Worm (Caenorhabditis elegans) whole organism, L1 larva: ENCODE results near the gene C03H5.6.

ENCODE experiments used
- C16A3.4 ChIP-seq: fragments of 150-350 bp; optimal IDR thresholded peaks from 2 replicates; lab custom pipeline; 2014; ENCODE audit warnings: missing biosample characterization, missing genetic modification characterization
- C34B4.2 ChIP-seq: sonication (generic microtip); optimal IDR thresholded peaks from 2 replicates; lab custom pipeline; 2017; ENCODE audit warnings: mild to moderate bottlenecking, missing genetic modification characterization, missing compliant biosample characterization
- aha-1 ChIP-seq: fragments of 150-350 bp; optimal IDR thresholded peaks from 2 replicates; lab custom pipeline; 2014; ENCODE audit warnings: missing biosample characterization, missing genetic modification characterization
- alr-1 ChIP-seq: fragments of 200-800 bp; sonication (Bioruptor generic); optimal IDR thresholded peaks from 2 replicates; lab custom pipeline; 2018; ENCODE audit warnings: borderline replicate concordance, mild to moderate bottlenecking, missing genetic modification characterization, missing compliant biosample characterization
- aly-2 ChIP-seq: fragments of 150-350 bp; optimal IDR thresholded peaks from 2 replicates; lab custom pipeline; 2014; ENCODE audit warnings: missing biosample characterization, missing genetic modification characterization
- ama-1 ChIP-seq: fragments of 150-350 bp; optimal IDR thresholded peaks from 2 replicates; lab custom pipeline; 2014
- blmp-1 ChIP-seq: fragments of 150-350 bp; optimal IDR thresholded peaks from 2 replicates; lab custom pipeline; 2014; ENCODE audit warnings: missing biosample characterization, missing genetic modification characterization
- ceh-63 ChIP-seq: fragments of 200-800 bp; sonication (Bioruptor generic); optimal IDR thresholded peaks from 2 replicates; lab custom pipeline; 2018; ENCODE audit warnings: mild to moderate bottlenecking, missing genetic modification characterization, missing compliant biosample characterization
- ceh-8 ChIP-seq: fragments of 200-800 bp; sonication (Bioruptor generic); optimal IDR thresholded peaks from 2 replicates; lab custom pipeline; 2018; ENCODE audit warnings: mild to moderate bottlenecking, missing genetic modification characterization, moderate library complexity, missing compliant biosample characterization
- ceh-82 ChIP-seq, 3 experiments: fragments of 150-350 bp in 1 of 3; sonication (generic microtip) in 2 of 3; optimal IDR thresholded peaks; 2 replicates each; lab custom pipeline; 2014 to 2017; ENCODE audit warnings: missing biosample characterization in 3 of 3, missing genetic modification characterization in 3 of 3
- ceh-88 ChIP-seq: fragments of 200-800 bp; sonication (Bioruptor generic); IDR thresholded peaks from 2 replicates; pipeline ENCODE4 v1.3.6; 2022; ENCODE audit warnings: missing genetic modification characterization, missing compliant biosample characterization
- ces-1 ChIP-seq: fragments of 150-350 bp; optimal IDR thresholded peaks from 2 replicates; lab custom pipeline; 2014; ENCODE audit warnings: missing biosample characterization, missing genetic modification reagents, missing genetic modification characterization
- efl-1 ChIP-seq, 4 experiments: fragments of 150-350 bp; optimal IDR thresholded peaks in 3 of 4; peaks in 1 of 4; 1 replicate in 1 of 4; 2 replicates in 3 of 4; lab custom pipeline; 2014; ENCODE audit warnings: missing biosample characterization in 2 of 4, missing genetic modification characterization in 2 of 4, missing genetic modification reagents in 2 of 4
- efl-3 ChIP-seq: fragments of 200-800 bp; sonication (Bioruptor generic); optimal IDR thresholded peaks from 2 replicates; lab custom pipeline; 2018; ENCODE audit warnings: mild to moderate bottlenecking, missing genetic modification characterization, missing compliant biosample characterization
- egl-13 ChIP-seq: sonication (generic microtip); optimal IDR thresholded peaks from 2 replicates; lab custom pipeline; 2016; ENCODE audit warnings: missing genotype, missing genetic modification reagents, missing genetic modification characterization, missing compliant biosample characterization
- egl-27 ChIP-seq, 2 experiments: fragments of 150-350 bp in 1 of 2; sonication (generic microtip); optimal IDR thresholded peaks; 3 replicates each; lab custom pipeline; 2017 to 2018; ENCODE audit warnings: missing biosample characterization in 2 of 2, missing genetic modification characterization in 2 of 2, missing genetic modification reagents in 2 of 2
- elt-2 ChIP-seq: sonication (generic microtip); optimal IDR thresholded peaks from 2 replicates; lab custom pipeline; 2016; ENCODE audit warnings: missing genetic modification characterization, mild to moderate bottlenecking, inconsistent platforms, missing compliant biosample characterization, missing genetic modification reagents
- elt-3 ChIP-seq, 6 experiments: fragments of 150-350 bp in 1 of 6; sonication (generic microtip); optimal IDR thresholded peaks; 2 replicates each; lab custom pipeline; 2017 to 2018; ENCODE audit warnings: missing biosample characterization in 6 of 6, missing genetic modification characterization in 6 of 6, inconsistent platforms in 1 of 6
- ets-5 ChIP-seq: fragments of 200-800 bp; sonication (Bioruptor generic); IDR thresholded peaks from 2 replicates; pipeline ENCODE4 v1.3.6; 2022; ENCODE audit warnings: missing genetic modification characterization, missing compliant biosample characterization
- fkh-8 ChIP-seq: sonication (generic microtip); optimal IDR thresholded peaks from 2 replicates; lab custom pipeline; 2016; ENCODE audit warnings: mild to moderate bottlenecking, missing genetic modification characterization, missing compliant biosample characterization
- fos-1 ChIP-seq: fragments of 150-350 bp; optimal IDR thresholded peaks from 2 replicates; lab custom pipeline; 2014; ENCODE audit warnings: missing biosample characterization, missing genetic modification characterization
- grh-1 ChIP-seq: fragments of 200-800 bp; sonication (Bioruptor generic); IDR thresholded peaks from 2 replicates; pipeline ENCODE4 v1.3.6; 2022; ENCODE audit warnings: missing genetic modification reagents, missing genetic modification characterization, missing compliant biosample characterization
- hlh-17 ChIP-seq: fragments of 200-800 bp; sonication (Bioruptor generic); optimal IDR thresholded peaks from 2 replicates; lab custom pipeline; 2018; ENCODE audit warnings: missing genetic modification characterization, mild to moderate bottlenecking, missing compliant biosample characterization, moderate library complexity, borderline replicate concordance
- hlh-4 ChIP-seq: sonication (generic microtip); optimal IDR thresholded peaks from 2 replicates; lab custom pipeline; 2016; ENCODE audit warnings: mild to moderate bottlenecking, missing genetic modification characterization, missing compliant biosample characterization
- hpl-2 ChIP-seq: fragments of 150-350 bp; optimal IDR thresholded peaks from 2 replicates; lab custom pipeline; 2014; ENCODE audit warnings: missing biosample characterization, missing genetic modification reagents, missing genetic modification characterization
- irx-1 ChIP-seq: sonication (generic microtip); optimal IDR thresholded peaks from 2 replicates; lab custom pipeline; 2016; ENCODE audit warnings: missing genetic modification characterization, missing compliant biosample characterization
- lin-13 ChIP-seq: fragments of 150-350 bp; optimal IDR thresholded peaks from 2 replicates; lab custom pipeline; 2014; ENCODE audit warnings: missing biosample characterization, missing genetic modification reagents, missing genetic modification characterization
- lin-15B ChIP-seq: fragments of 150-350 bp; sonication (generic microtip); optimal IDR thresholded peaks from 3 replicates; lab custom pipeline; 2014; ENCODE audit warnings: missing biosample characterization, missing genetic modification characterization
- lin-39 ChIP-seq: fragments of 150-350 bp; optimal IDR thresholded peaks from 2 replicates; lab custom pipeline; 2014; ENCODE audit warnings: missing biosample characterization, missing genetic modification reagents, missing genetic modification characterization
- lir-3 ChIP-seq: sonication (generic microtip); optimal IDR thresholded peaks from 2 replicates; lab custom pipeline; 2016; ENCODE audit warnings: mild to moderate bottlenecking, missing genetic modification characterization, moderate library complexity, missing compliant biosample characterization; ENCODE audit not compliant: poor library complexity
- lsy-2 ChIP-seq, 2 experiments: fragments of 150-350 bp; optimal IDR thresholded peaks; 2 replicates each; lab custom pipeline; 2014; ENCODE audit warnings: missing biosample characterization in 2 of 2, missing genetic modification characterization in 2 of 2
- mab-9 ChIP-seq: fragments of 200-800 bp; sonication (Bioruptor generic); IDR thresholded peaks from 2 replicates; pipeline ENCODE4 v1.3.6; 2022; ENCODE audit warnings: missing genetic modification reagents, missing genetic modification characterization, missing compliant biosample characterization
- nhr-11 ChIP-seq: fragments of 150-350 bp; optimal IDR thresholded peaks from 2 replicates; lab custom pipeline; 2014; ENCODE audit warnings: missing biosample characterization, missing genetic modification characterization
- nhr-12 ChIP-seq: sonication (generic microtip); optimal IDR thresholded peaks from 2 replicates; lab custom pipeline; 2017; ENCODE audit warnings: missing biosample characterization, missing genetic modification characterization
- nhr-19 ChIP-seq: fragments of 200-800 bp; sonication (Bioruptor generic); conservative IDR thresholded peaks from 2 replicates; pipeline ENCODE4 v1.3.6; 2022; ENCODE audit warnings: missing genetic modification characterization, missing compliant biosample characterization
- nhr-28 ChIP-seq: fragments of 150-350 bp; optimal IDR thresholded peaks from 2 replicates; lab custom pipeline; 2014; ENCODE audit warnings: missing biosample characterization, missing genetic modification characterization
- nhr-47 ChIP-seq: sonication (generic microtip); optimal IDR thresholded peaks from 2 replicates; lab custom pipeline; 2016; ENCODE audit warnings: mild to moderate bottlenecking, missing genetic modification characterization, moderate library complexity, missing compliant biosample characterization
- nhr-71 ChIP-seq: sonication (generic microtip); optimal IDR thresholded peaks from 2 replicates; lab custom pipeline; 2016; ENCODE audit warnings: mild to moderate bottlenecking, missing genetic modification characterization, moderate library complexity, missing compliant biosample characterization
- nhr-77 ChIP-seq: fragments of 150-350 bp; optimal IDR thresholded peaks from 2 replicates; lab custom pipeline; 2014; ENCODE audit warnings: missing biosample characterization, missing genetic modification characterization
- nhr-84 ChIP-seq: sonication (generic microtip); optimal IDR thresholded peaks from 2 replicates; lab custom pipeline; 2017; ENCODE audit warnings: missing biosample characterization, missing genetic modification characterization
- pag-3 ChIP-seq: sonication (generic microtip); optimal IDR thresholded peaks from 2 replicates; lab custom pipeline; 2017; ENCODE audit warnings: missing genetic modification characterization, mild to moderate bottlenecking, missing compliant biosample characterization, antibody characterized with exemption, borderline replicate concordance; ENCODE audit not compliant: insufficient read depth
- pqm-1 ChIP-seq: sonication (generic microtip); optimal IDR thresholded peaks from 3 replicates; lab custom pipeline; 2017; ENCODE audit warnings: missing biosample characterization, missing genetic modification characterization
- rnt-1 ChIP-seq: sonication (generic microtip); optimal IDR thresholded peaks from 2 replicates; lab custom pipeline; 2016; ENCODE audit warnings: mild to moderate bottlenecking, missing genetic modification characterization, moderate library complexity, missing compliant biosample characterization
- skn-1 ChIP-seq: fragments of 150-350 bp; optimal IDR thresholded peaks from 2 replicates; lab custom pipeline; 2014; ENCODE audit warnings: missing biosample characterization, missing genetic modification characterization
- snpc-4 ChIP-seq: fragments of 150-350 bp; optimal IDR thresholded peaks from 2 replicates; lab custom pipeline; 2014; ENCODE audit warnings: missing biosample characterization, missing genetic modification characterization
- snu-23 ChIP-seq: sonication (generic microtip); optimal IDR thresholded peaks from 2 replicates; lab custom pipeline; 2016; ENCODE audit warnings: missing genetic modification characterization, missing compliant biosample characterization
- tbx-2 ChIP-seq: sonication (generic microtip); optimal IDR thresholded peaks from 2 replicates; lab custom pipeline; 2016; ENCODE audit warnings: missing genetic modification characterization, missing compliant biosample characterization
- tlp-1 ChIP-seq: fragments of 150-350 bp; optimal IDR thresholded peaks from 2 replicates; lab custom pipeline; 2014; ENCODE audit warnings: missing biosample characterization, missing genetic modification characterization
- unc-30 ChIP-seq: sonication (generic microtip); optimal IDR thresholded peaks from 2 replicates; lab custom pipeline; 2017; ENCODE audit warnings: missing biosample characterization, missing genetic modification characterization
- unc-86 ChIP-seq: sonication (generic microtip); optimal IDR thresholded peaks from 2 replicates; lab custom pipeline; 2016; ENCODE audit warnings: missing genetic modification characterization, missing compliant biosample characterization
- vab-15 ChIP-seq: sonication (generic microtip); optimal IDR thresholded peaks from 2 replicates; lab custom pipeline; 2017; ENCODE audit warnings: missing genotype, mild to moderate bottlenecking, missing genetic modification characterization, missing compliant biosample characterization
- zip-4 ChIP-seq: fragments of 200-800 bp; sonication (Bioruptor generic); optimal IDR thresholded peaks from 2 replicates; lab custom pipeline; 2018; ENCODE audit warnings: mild to moderate bottlenecking, missing genetic modification characterization, moderate library complexity, missing compliant biosample characterization
- ztf-11 ChIP-seq, 2 experiments: sonication (generic microtip); optimal IDR thresholded peaks; 2 replicates each; lab custom pipeline; 2016 to 2017; ENCODE audit warnings: missing genetic modification characterization in 2 of 2, missing biosample characterization in 1 of 2, missing compliant biosample characterization in 1 of 2

The C03H5.6 gene

ce11 chrII:385957-386356 lies 13.3 kb downstream of the C03H5.6 start, which contains the start of gene C03H5.3 (continued):
- TF ChIP-seq snpc-4 (peak; percentile 34), hlh-4 (no peak), pqm-1 (tag; lab: Kevin White, UChicago) (no peak), fkh-8 (tag; lab: Kevin White, UChicago) (peak; percentile 23), fos-1 (no peak), ets-5 (no peak), lsy-2 (tag; optimal IDR thresholded peaks at IDR 0.05; lab: Kevin White, UChicago) (peak; percentile 70 to 78), nhr-11 (tag; lab: Kevin White, UChicago) (no peak), nhr-12 (no peak), hlh-17 (GFP tag; lab: Kevin White, UChicago) (no peak), nhr-84 (no peak), ceh-82 (tag; optimal IDR thresholded peaks at IDR 0.05; lab: Kevin White, UChicago) (peak; percentile 40 to 74 (median 65)), skn-1 (tag; lab: Kevin White, UChicago) (peak; percentile 58), unc-30 (tag; lab: Kevin White, UChicago) (no peak), rnt-1 (tag; lab: Kevin White, UChicago) (no peak), elt-2 (tag; lab: Kevin White, UChicago) (no peak), zip-4 (no peak), unc-86 (tag; lab: Kevin White, UChicago) (peak; percentile 41), blmp-1 (tag; lab: Kevin White, UChicago) (peak; percentile 52), ceh-8 (no peak), snu-23 (GFP tag; lab: Kevin White, UChicago) (peak; percentile 70), vab-15 (tag; lab: Kevin White, UChicago) (no peak), efl-3 (no peak), ama-1 (lab: Kevin White, UChicago) (no peak), lin-15B (tag; lab: Kevin White, UChicago) (peak; percentile 29), hpl-2 (GFP tag; lab: Kevin White, UChicago) (no peak), mab-9 (GFP tag; lab: Robert Waterston, UW) (no peak), C16A3.4 (tag; lab: Kevin White, UChicago) (peak; percentile 30), ces-1 (no peak), lin-13 (peak; percentile 24), pag-3 (tag; lab: Kevin White, UChicago) (no peak), C34B4.2 (no peak), ceh-63 (GFP tag; lab: Kevin White, UChicago) (no peak), nhr-77 (tag; lab: Kevin White, UChicago) (no peak), tlp-1 (tag; lab: Kevin White, UChicago) (no peak), nhr-47 (tag; lab: Kevin White, UChicago) (peak; percentile 75), aha-1 (tag; lab: Kevin White, UChicago) (no peak), egl-27 (tag; optimal IDR thresholded peaks at IDR 0.05; lab: Kevin White, UChicago) (no peak), elt-3 (tag; optimal IDR thresholded peaks at IDR 0.05; lab: Kevin White, UChicago) (no peak), alr-1 (no peak), tbx-2 (tag; lab: Kevin White, UChicago) (peak; percentile 73), nhr-28 (tag; lab: Kevin White, UChicago) (no peak), grh-1 (GFP tag; lab: Robert Waterston, UW) (no peak), lin-39 (tag; lab: Kevin White, UChicago) (no peak), lir-3 (no peak), irx-1 (tag; lab: Kevin White, UChicago) (peak; percentile 27), efl-1 (optimal IDR thresholded peaks at IDR 0.05; lab: Kevin White, UChicago) (peak; percentile 96 to 99), efl-1 (GFP tag; optimal IDR thresholded peaks at IDR 0.05 in 1 of 2; lab: Kevin White, UChicago) (peak; percentile 96 to 99), ztf-11 (tag; optimal IDR thresholded peaks at IDR 0.05; lab: Kevin White, UChicago) (no peak), nhr-71 (peak; percentile 72), nhr-19 (peak; percentile 31; the same call in 1 of the 2 replicates), ceh-88 (GFP tag; lab: Robert Waterston, UW) (no peak), egl-13 (tag; lab: Kevin White, UChicago) (no peak), aly-2 (tag; lab: Kevin White, UChicago) (no peak)
